Worm (Caenorhabditis elegans) whole organism, mixed stage, embryonic: Measurements from ENCODE around the gene fipr-3.

ENCODE experiments used
- M03D4.4 ChIP-seq: sonication (generic microtip); optimal IDR thresholded peaks from 2 replicates; lab custom pipeline; 2017; ENCODE audit warnings: mild to moderate bottlenecking, missing genetic modification characterization, missing compliant biosample characterization
- bed-3 ChIP-seq: fragments of 200-800 bp; sonication (Bioruptor generic); optimal IDR thresholded peaks from 3 replicates; lab custom pipeline; 2018; ENCODE audit warnings: mild to moderate bottlenecking, missing genetic modification characterization, moderate library complexity, missing compliant biosample characterization
- blmp-1 ChIP-seq: fragments of 150-350 bp; optimal IDR thresholded peaks from 2 replicates; lab custom pipeline; 2014; ENCODE audit warnings: missing biosample characterization, missing genetic modification characterization
- ceh-39 ChIP-seq: fragments of 150-350 bp; optimal IDR thresholded peaks from 2 replicates; lab custom pipeline; 2014; ENCODE audit warnings: missing biosample characterization, missing genetic modification characterization
- ceh-43 ChIP-seq: fragments of 200-800 bp; sonication (Bioruptor generic); optimal IDR thresholded peaks from 2 replicates; lab custom pipeline; 2018; ENCODE audit warnings: mild to moderate bottlenecking, missing genetic modification characterization, moderate library complexity, missing compliant biosample characterization
- ceh-83 ChIP-seq: fragments of 200-800 bp; sonication (Bioruptor generic); optimal IDR thresholded peaks from 2 replicates; lab custom pipeline; 2018; ENCODE audit warnings: mild to moderate bottlenecking, missing genetic modification characterization, missing compliant biosample characterization
- ces-1 ChIP-seq: fragments of 150-350 bp; optimal IDR thresholded peaks from 2 replicates; lab custom pipeline; 2014; ENCODE audit warnings: missing biosample characterization, missing genetic modification reagents, missing genetic modification characterization
- cnd-1 ChIP-seq: fragments of 200-800 bp; sonication (Bioruptor generic); optimal IDR thresholded peaks from 2 replicates; lab custom pipeline; 2018; ENCODE audit warnings: mild to moderate bottlenecking, missing genetic modification characterization, missing compliant biosample characterization
- drap-1 ChIP-seq: fragments of 200-800 bp; sonication (Bioruptor generic); optimal IDR thresholded peaks from 3 replicates; lab custom pipeline; 2018; ENCODE audit warnings: mild to moderate bottlenecking, missing genetic modification characterization, missing compliant biosample characterization
- elt-1 ChIP-seq: sonication (generic microtip); optimal IDR thresholded peaks from 2 replicates; lab custom pipeline; 2017; ENCODE audit warnings: missing genetic modification characterization, mild to moderate bottlenecking, missing compliant biosample characterization, antibody characterized with exemption, moderate library complexity, borderline replicate concordance; ENCODE audit not compliant: insufficient read depth
- elt-3 ChIP-seq: fragments of 150-350 bp; optimal IDR thresholded peaks from 2 replicates; lab custom pipeline; 2014; ENCODE audit warnings: missing biosample characterization, missing genetic modification characterization
- flh-1 ChIP-seq: fragments of 200-800 bp; sonication (Bioruptor generic); optimal IDR thresholded peaks from 2 replicates; lab custom pipeline; 2018; ENCODE audit warnings: mild to moderate bottlenecking, missing genetic modification characterization, moderate library complexity, missing compliant biosample characterization
- ham-2 ChIP-seq: fragments of 200-800 bp; sonication (Bioruptor generic); optimal IDR thresholded peaks from 2 replicates; lab custom pipeline; 2018; ENCODE audit warnings: mild to moderate bottlenecking, missing genetic modification characterization, missing compliant biosample characterization
- hlh-1 ChIP-seq: fragments of 150-350 bp; optimal IDR thresholded peaks from 2 replicates; lab custom pipeline; 2014; ENCODE audit warnings: missing biosample characterization, missing genetic modification reagents, missing genetic modification characterization
- lin-13 ChIP-seq: fragments of 150-350 bp; optimal IDR thresholded peaks from 2 replicates; lab custom pipeline; 2014; ENCODE audit warnings: missing biosample characterization, missing genetic modification characterization
- lin-32 ChIP-seq: fragments of 200-800 bp; sonication (Bioruptor generic); optimal IDR thresholded peaks from 2 replicates; lab custom pipeline; 2018; ENCODE audit warnings: mild to moderate bottlenecking, missing genetic modification characterization, missing compliant biosample characterization
- lsy-2 ChIP-seq: fragments of 150-350 bp; optimal IDR thresholded peaks from 2 replicates; lab custom pipeline; 2014; ENCODE audit warnings: missing biosample characterization, missing genetic modification characterization
- mab-5 ChIP-seq: fragments of 150-350 bp; optimal IDR thresholded peaks from 2 replicates; lab custom pipeline; 2014; ENCODE audit warnings: missing biosample characterization, missing genetic modification characterization
- mep-1 ChIP-seq: fragments of 150-350 bp; optimal IDR thresholded peaks from 2 replicates; lab custom pipeline; 2017; ENCODE audit warnings: missing biosample characterization, missing genetic modification reagents, missing genetic modification characterization, inconsistent platforms
- mls-2 ChIP-seq: sonication (generic microtip); optimal IDR thresholded peaks from 2 replicates; lab custom pipeline; 2016; ENCODE audit warnings: mild to moderate bottlenecking, missing genetic modification characterization, moderate library complexity, missing compliant biosample characterization
- nhr-2 ChIP-seq: fragments of 150-350 bp; optimal IDR thresholded peaks from 2 replicates; lab custom pipeline; 2014; ENCODE audit warnings: missing biosample characterization, missing genetic modification characterization
- nhr-237 ChIP-seq: fragments of 150-350 bp; optimal IDR thresholded peaks from 2 replicates; lab custom pipeline; 2014; ENCODE audit warnings: missing biosample characterization, missing genetic modification characterization
- nhr-28 ChIP-seq: fragments of 150-350 bp; optimal IDR thresholded peaks from 2 replicates; lab custom pipeline; 2014; ENCODE audit warnings: missing biosample characterization, missing genetic modification characterization
- nhr-76 ChIP-seq: sonication (generic microtip); optimal IDR thresholded peaks from 2 replicates; lab custom pipeline; 2017; ENCODE audit warnings: missing biosample characterization, missing genetic modification characterization
- pha-4 ChIP-seq: fragments of 150-350 bp; optimal IDR thresholded peaks from 2 replicates; lab custom pipeline; 2018; ENCODE audit warnings: missing biosample characterization, missing genetic modification reagents, missing genetic modification characterization
- sem-2 ChIP-seq: fragments of 200-800 bp; sonication (Bioruptor generic); optimal IDR thresholded peaks from 2 replicates; lab custom pipeline; 2018; ENCODE audit warnings: mild to moderate bottlenecking, missing genetic modification characterization, missing compliant biosample characterization
- snpc-4 ChIP-seq: fragments of 150-350 bp; optimal IDR thresholded peaks from 2 replicates; lab custom pipeline; 2014; ENCODE audit warnings: missing biosample characterization, missing genetic modification characterization
- sptf-1 ChIP-seq: sonication (generic microtip); optimal IDR thresholded peaks from 2 replicates; lab custom pipeline; 2017; ENCODE audit warnings: mild to moderate bottlenecking, missing genetic modification characterization, moderate library complexity, missing compliant biosample characterization
- tbx-8 ChIP-seq: fragments of 200-800 bp; sonication (Bioruptor generic); optimal IDR thresholded peaks from 2 replicates; lab custom pipeline; 2018; ENCODE audit warnings: mild to moderate bottlenecking, missing genetic modification characterization, moderate library complexity, missing compliant biosample characterization
- unc-120 ChIP-seq: sonication (generic microtip); optimal IDR thresholded peaks from 2 replicates; lab custom pipeline; 2017; ENCODE audit warnings: missing genetic modification characterization, missing compliant biosample characterization; ENCODE audit not compliant: poor library complexity, severe bottlenecking
- unc-39 ChIP-seq: fragments of 150-350 bp; optimal IDR thresholded peaks from 2 replicates; lab custom pipeline; 2014; ENCODE audit warnings: missing biosample characterization, missing genetic modification characterization
- unc-62 ChIP-seq: fragments of 150-350 bp; optimal IDR thresholded peaks from 2 replicates; lab custom pipeline; 2014; ENCODE audit warnings: missing biosample characterization, missing genetic modification reagents, missing genetic modification characterization
- zip-8 ChIP-seq: fragments of 150-350 bp; optimal IDR thresholded peaks from 2 replicates; lab custom pipeline; 2014; ENCODE audit warnings: missing biosample characterization, missing genetic modification characterization
- ztf-11 ChIP-seq: fragments of 150-350 bp; optimal IDR thresholded peaks from 2 replicates; lab custom pipeline; 2014; ENCODE audit warnings: missing biosample characterization, missing genetic modification characterization

Gene fipr-3

ce11 chrX:14423105-14423504, at the start of gene fipr-3:
fipr-3 (plus strand) TSS chrX:14423405.
- no peak for TF ChIP-seq cnd-1 (tag; lab: Kevin White, UChicago)
- no peak for TF ChIP-seq nhr-76 (tag; lab: Kevin White, UChicago)
- TF ChIP-seq lsy-2 (tag; lab: Kevin White, UChicago): no peak
- TF ChIP-seq ham-2: no peak
- TF ChIP-seq ztf-11 (tag; lab: Kevin White, UChicago): no peak
- TF ChIP-seq mab-5: no peak
- TF ChIP-seq elt-1 (tag; lab: Kevin White, UChicago): no peak
- TF ChIP-seq ceh-83 (GFP tag; lab: Kevin White, UChicago): no peak
- TF ChIP-seq ceh-43 (GFP tag; lab: Kevin White, UChicago): no peak
- TF ChIP-seq pha-4: no peak
- no peak for TF ChIP-seq nhr-2 (tag; lab: Kevin White, UChicago)
- no peak for TF ChIP-seq ces-1 (GFP tag; lab: Kevin White, UChicago)
- no peak for TF ChIP-seq snpc-4 (tag; lab: Kevin White, UChicago)
- TF ChIP-seq nhr-237: no peak
- no peak for TF ChIP-seq ceh-39
- no peak for TF ChIP-seq drap-1

ce11 chrX:14377169-14377568, 46.0 kb upstream of the fipr-3 start, which contains the start of gene Y60A9A.1:
Y60A9A.1 (minus strand) TSS chrX:14377269.
- no peak for TF ChIP-seq mab-5
- TF ChIP-seq bed-3: no peak
- no peak for TF ChIP-seq nhr-28 (tag; lab: Kevin White, UChicago)
- no peak for TF ChIP-seq zip-8 (tag; lab: Kevin White, UChicago)
- no peak for TF ChIP-seq elt-3 (tag; lab: Kevin White, UChicago)
- TF ChIP-seq tbx-8 (GFP tag; lab: Kevin White, UChicago): no peak
- no peak for TF ChIP-seq blmp-1
- no peak for TF ChIP-seq flh-1 (GFP tag; lab: Kevin White, UChicago)
- no peak for TF ChIP-seq sem-2
- TF ChIP-seq pha-4: no peak
- TF ChIP-seq lin-32 (GFP tag; lab: Kevin White, UChicago): no peak
- TF ChIP-seq ces-1 (GFP tag; lab: Kevin White, UChicago): no peak
- no peak for TF ChIP-seq cnd-1 (tag; lab: Kevin White, UChicago)
- no peak for TF ChIP-seq unc-39 (tag; lab: Kevin White, UChicago)
- TF ChIP-seq drap-1: no peak
- no peak for TF ChIP-seq ceh-43 (GFP tag; lab: Kevin White, UChicago)
- no peak for TF ChIP-seq mls-2 (tag; lab: Kevin White, UChicago)
- no peak for TF ChIP-seq unc-62 (GFP tag; lab: Kevin White, UChicago)
- TF ChIP-seq nhr-76 (tag; lab: Kevin White, UChicago): no peak
- no peak for TF ChIP-seq nhr-2 (tag; lab: Kevin White, UChicago)

ce11 chrX:14382951-14383350, 40.3 kb upstream of the fipr-3 start, which contains the start of gene Y60A9.3:
Y60A9.3 (plus strand) TSS chrX:14383251.
- TF ChIP-seq sptf-1 (tag; lab: Kevin White, UChicago): no peak
- TF ChIP-seq sem-2: no peak
- no peak for TF ChIP-seq unc-62 (GFP tag; lab: Kevin White, UChicago)
- no peak for TF ChIP-seq ceh-43 (GFP tag; lab: Kevin White, UChicago)
- no peak for TF ChIP-seq ztf-11 (tag; lab: Kevin White, UChicago)
- no peak for TF ChIP-seq drap-1
- TF ChIP-seq lin-13 (tag; lab: Kevin White, UChicago): no peak
- TF ChIP-seq ceh-83 (GFP tag; lab: Kevin White, UChicago): no peak
- TF ChIP-seq hlh-1: no peak
- TF ChIP-seq cnd-1 (tag; lab: Kevin White, UChicago): no peak
- no peak for TF ChIP-seq mab-5
- TF ChIP-seq nhr-28 (tag; lab: Kevin White, UChicago): no peak
- no peak for TF ChIP-seq lsy-2 (tag; lab: Kevin White, UChicago)
- TF ChIP-seq ceh-39: no peak
- no peak for TF ChIP-seq tbx-8 (GFP tag; lab: Kevin White, UChicago)
- no peak for TF ChIP-seq unc-120 (tag; lab: Kevin White, UChicago)

- TF ChIP-seq nhr-28 (tag; lab: Kevin White, UChicago): no peak
- no peak for TF ChIP-seq sptf-1 (tag; lab: Kevin White, UChicago)
- no peak for TF ChIP-seq lin-13 (tag; lab: Kevin White, UChicago)
- no peak for TF ChIP-seq ces-1 (GFP tag; lab: Kevin White, UChicago)
- no peak for TF ChIP-seq nhr-2 (tag; lab: Kevin White, UChicago)
- TF ChIP-seq elt-3 (tag; lab: Kevin White, UChicago): no peak
- no peak for TF ChIP-seq nhr-76 (tag; lab: Kevin White, UChicago)
- TF ChIP-seq blmp-1: no peak
- no peak for TF ChIP-seq snpc-4 (tag; lab: Kevin White, UChicago)
- TF ChIP-seq drap-1: no peak
- TF ChIP-seq flh-1 (GFP tag; lab: Kevin White, UChicago): no peak
- TF ChIP-seq mls-2 (tag; lab: Kevin White, UChicago): no peak
- TF ChIP-seq tbx-8 (GFP tag; lab: Kevin White, UChicago): no peak
- TF ChIP-seq unc-120 (tag; lab: Kevin White, UChicago): no peak
- no peak for TF ChIP-seq zip-8 (tag; lab: Kevin White, UChicago)
- TF ChIP-seq ceh-39: no peak
- TF ChIP-seq M03D4.4 (tag; lab: Kevin White, UChicago): no peak
- no peak for TF ChIP-seq mep-1
Observed at ce11 chrX:14395267-14395666, 27.9 kb upstream of the fipr-3 start, which contains the start of gene Y60A9.1. Y60A9.1 (minus strand) TSS chrX:14395367.
